Fruit fly (Drosophila melanogaster): Measurements from ENCODE around the gene TpnC73F.
A peak's percentile ranks its signal among the peaks of the same experiment; 100 is the strongest.

Gene TpnC73F

dm6 chr3L:17049314-17049713 is 3.5 kb downstream of the TpnC73F start, which contains the start of gene rogdi (continued):
- TF ChIP-seq Atf6 (GFP tag; IDR thresholded peaks at IDR 0.05) (peak; percentile 21; the same call in 1 of the 2 replicates), bowl (GFP tag; IDR thresholded peaks at IDR 0.05) (peak; percentile 41; the same call in 1 of the 2 replicates), CG16813 (GFP tag; IDR thresholded peaks at IDR 0.05; ENCODE audit: partially characterized antibody) (0 out of 3 replicates have a peak, but pooled peaks have one; percentile 6), sd (tag; optimal IDR thresholded peaks at IDR 0.05) (peak; percentile 80), Med (GFP tag) (peak; percentile 12), CG3163 (GFP tag; optimal IDR thresholded peaks at IDR 0.05) (no peak), NFAT (GFP tag; IDR thresholded peaks at IDR 0.05) (no peak), CG10147 (GFP tag; optimal IDR thresholded peaks at IDR 0.05) (no peak), CG3847 (GFP tag; IDR thresholded peaks at IDR 0.05) (no peak), CG9727 (GFP tag; optimal IDR thresholded peaks at IDR 0.05) (peak; percentile 7), CG13424 (tag; optimal IDR thresholded peaks at IDR 0.05) (no peak), CG2875 (GFP tag; optimal IDR thresholded peaks at IDR 0.05) (no peak), Adf1 (GFP tag; IDR thresholded peaks at IDR 0.05) (peak; percentile 12; the same call in 1 of the 2 replicates), CG13624 (GFP tag; optimal IDR thresholded peaks at IDR 0.05) (no peak), B-H2 (GFP tag; optimal IDR thresholded peaks at IDR 0.05) (no peak), Jarid2 (GFP tag; optimal IDR thresholded peaks at IDR 0.05) (peak; percentile 22), Deaf1 (tag; optimal IDR thresholded peaks at IDR 0.05) (peak; percentile 11), Bgb (GFP tag; IDR thresholded peaks at IDR 0.05; ENCODE audit: partially characterized antibody) (peak; percentile 15; the same call in 1 of the 2 replicates), D19A (tag; optimal IDR thresholded peaks at IDR 0.05) (no peak), esg (GFP tag; conservative IDR thresholded peaks at IDR 0.05) (no peak), CG18599 (GFP tag; optimal IDR thresholded peaks at IDR 0.05) (peak; percentile 17), CG12391 (tag; optimal IDR thresholded peaks at IDR 0.05) (no peak), Aef1 (GFP tag; IDR thresholded peaks at IDR 0.05) (no peak)

- TF ChIP-seq mirr (GFP tag; optimal IDR thresholded peaks at IDR 0.05) (peak; percentile 68), Adf1 (GFP tag; IDR thresholded peaks at IDR 0.05) (0 out of 2 replicates have a peak, but pooled peaks have one; percentile 9), CG2678 (tag; optimal IDR thresholded peaks at IDR 0.05) (peak; percentile 51), CG14441 (GFP tag; IDR thresholded peaks at IDR 0.05) (0 out of 2 replicates have a peak, but pooled peaks have one; percentile 14), jumu (GFP tag; optimal IDR thresholded peaks at IDR 0.05) (no peak), hb (GFP tag; IDR thresholded peaks at IDR 0.05; ENCODE audit: partially characterized antibody) (0 out of 3 replicates have a peak, but pooled peaks have one; percentile 32), rib (GFP tag; IDR thresholded peaks at IDR 0.05) (peak; percentile 9; the same call in 1 of the 2 replicates), Hey (tag; optimal IDR thresholded peaks at IDR 0.05) (peak; percentile 62), MESR4 (GFP tag; optimal IDR thresholded peaks at IDR 0.05) (no peak), Pdp1 (GFP tag; optimal IDR thresholded peaks at IDR 0.05) (peak in 1 of 2 experiments; percentile 36), sens (GFP tag) (peak; percentile 28), sqz (GFP tag; optimal IDR thresholded peaks at IDR 0.05) (peak; percentile 28), CG34376 (GFP tag; optimal IDR thresholded peaks at IDR 0.05) (peak; percentile 81), CHES-1-like (GFP tag; optimal IDR thresholded peaks at IDR 0.05) (no peak), gro (GFP tag; optimal IDR thresholded peaks at IDR 0.05) (peak; percentile 36), CG15269 (tag; optimal IDR thresholded peaks at IDR 0.05) (no peak), pros (GFP tag; optimal IDR thresholded peaks at IDR 0.05) (no peak), pan (optimal IDR thresholded peaks at IDR 0.05) (no peak), pan (GFP tag; optimal IDR thresholded peaks at IDR 0.05 in 1 of 2, IDR thresholded peaks at IDR 0.05 in 1 of 2) (peak in 1 of 2 experiments; percentile 27), CG4328 (GFP tag; optimal IDR thresholded peaks at IDR 0.05) (peak; percentile 3), ci (GFP tag; IDR thresholded peaks at IDR 0.05) (peak; percentile 30; the same call in 1 of the 3 replicates), CG32532 (GFP tag; IDR thresholded peaks at IDR 0.05) (peak; percentile 56), corto (GFP tag; optimal IDR thresholded peaks at IDR 0.05) (peak; percentile 36), Med (GFP tag) (peak; percentile 73), gem (tag; optimal IDR thresholded peaks at IDR 0.05) (peak; percentile 13), CG6813 (GFP tag; optimal IDR thresholded peaks at IDR 0.05) (peak; percentile 38), exex (tag; optimal IDR thresholded peaks at IDR 0.05) (peak; percentile 94), B-H2 (GFP tag; optimal IDR thresholded peaks at IDR 0.05) (peak; percentile 65), croc (GFP tag; conservative IDR thresholded peaks at IDR 0.05) (no peak)
These were observed 4.1 kb downstream of the TpnC73F start for dm6 chr3L:17049912-17050345.
